Fruit fly (Drosophila melanogaster): ENCODE measurements around the gene SA2.
"Not testable (repeated sequence)": the region's sequence is repeated elsewhere in the genome, so short reads cannot be mapped to it uniquely, and the experiment has no call there.

SA2 gene

DNA sequence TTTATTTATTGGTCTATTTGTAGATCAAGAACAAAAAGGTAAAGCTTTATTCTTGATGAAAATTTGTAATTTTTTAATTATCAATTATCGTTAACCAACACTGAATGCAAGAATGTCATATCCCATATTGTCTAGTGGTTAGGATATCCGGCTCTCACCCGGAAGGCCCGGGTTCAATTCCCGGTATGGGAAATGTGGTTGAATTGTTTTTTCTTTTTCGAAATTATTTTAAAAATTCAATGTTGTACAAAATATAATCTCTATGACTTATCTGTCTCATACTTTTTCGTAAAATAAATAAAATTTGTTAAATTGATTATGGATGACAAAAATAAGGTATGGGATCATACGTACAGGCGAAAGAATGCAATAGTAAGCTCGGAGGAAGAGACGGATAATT, 39.4 kb downstream of the SA2 start, which contains the start of gene CG32320:
Gene CG32320, plus strand, starts transcription at position 301 of the 400 bp plus-strand sequence.
- not testable (repeated sequence) for TF ChIP-seq CG17801 (GFP tag; optimal IDR thresholded peaks at IDR 0.05; ENCODE audit: partially characterized antibody)

dm6 chr3L:1394463-1394862, 43.2 kb downstream of the SA2 start:
- no peak for TF ChIP-seq CG17801 (GFP tag; optimal IDR thresholded peaks at IDR 0.05; ENCODE audit: partially characterized antibody)

- TF ChIP-seq CG17801 (GFP tag; optimal IDR thresholded peaks at IDR 0.05; ENCODE audit: partially characterized antibody) = no peak
These were observed 45.4 kb downstream of the SA2 start for dm6 chr3L:1391993-1392952.

DNA sequence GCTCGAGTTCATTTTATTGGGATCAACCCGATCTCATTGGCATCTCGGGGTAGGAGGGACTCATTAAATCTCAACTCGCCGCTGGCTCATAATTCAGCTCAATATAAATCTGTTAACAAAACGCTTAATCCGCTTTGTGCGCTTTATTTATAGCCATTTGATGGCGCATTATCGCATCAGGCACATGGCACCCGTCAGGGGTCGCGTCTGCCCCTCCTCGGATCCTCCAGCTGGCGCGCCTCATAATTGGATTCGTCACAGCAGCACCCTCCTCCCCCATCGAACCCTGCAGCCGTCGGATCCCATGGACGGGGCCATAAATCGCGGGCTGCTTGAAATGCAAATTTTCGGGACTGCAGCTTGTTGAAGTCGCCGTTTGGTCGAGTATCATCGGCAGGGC, 47.3 kb downstream of the SA2 start:
- TF ChIP-seq CG17801 (GFP tag; optimal IDR thresholded peaks at IDR 0.05; ENCODE audit: partially characterized antibody) = no peak

dm6 chr3L:1388862-1389261, 48.8 kb downstream of the SA2 start:
- no peak for TF ChIP-seq CG17801 (GFP tag; optimal IDR thresholded peaks at IDR 0.05; ENCODE audit: partially characterized antibody)

- TF ChIP-seq CG17801 (GFP tag; optimal IDR thresholded peaks at IDR 0.05; ENCODE audit: partially characterized antibody) = no peak
These were observed 49.6 kb downstream of the SA2 start for dm6 chr3L:1388094-1388493.

- TF ChIP-seq CG17801 (GFP tag; optimal IDR thresholded peaks at IDR 0.05; ENCODE audit: partially characterized antibody) = no peak
These were observed 51.9 kb downstream of the SA2 start for dm6 chr3L:1385683-1386246.

All from ovary, adult (tissue).